Worm (Caenorhabditis elegans) whole organism, late embryonic: Measurements from ENCODE around the gene gst-44.

Experiments
- T23F11.4 ChIP-seq: fragments of 200-800 bp; sonication (Bioruptor generic); optimal IDR thresholded peaks from 2 replicates; lab custom pipeline; 2018; ENCODE audit warnings: mild to moderate bottlenecking, missing genetic modification characterization, missing compliant biosample characterization
- dve-1 ChIP-seq: sonication (generic microtip); optimal IDR thresholded peaks from 2 replicates; lab custom pipeline; 2017; ENCODE audit warnings: antibody characterized with exemption, mild to moderate bottlenecking, missing genetic modification characterization, missing compliant biosample characterization
- nhr-11 ChIP-seq: fragments of 150-350 bp; optimal IDR thresholded peaks from 2 replicates; lab custom pipeline; 2014; ENCODE audit warnings: missing biosample characterization, missing genetic modification characterization
- tbx-2 ChIP-seq: sonication (generic microtip); optimal IDR thresholded peaks from 2 replicates; lab custom pipeline; 2016; ENCODE audit warnings: missing genetic modification characterization, missing compliant biosample characterization

- TF ChIP-seq nhr-11 (tag; lab: Kevin White, UChicago) (no peak), tbx-2 (no peak), dve-1 (no peak), T23F11.4 (GFP tag; lab: Kevin White, UChicago) (no peak)
Observed at ce11 chrV:16429503-16429902, 38.8 kb downstream of the gst-44 start, which contains the start of gene F26D2.10.
